Worm (Caenorhabditis elegans): ENCODE results near the gene ZK1307.3.

ce11 chrII:9609296-9609695 is 43.5 kb downstream of the ZK1307.3 start, which contains the start of gene pap-2:
- TF ChIP-seq ama-1 (optimal IDR thresholded peaks at IDR 0.05) (no peak), ztf-11 (tag; optimal IDR thresholded peaks at IDR 0.05) (no peak), aly-2 (tag; optimal IDR thresholded peaks at IDR 0.05) (no peak), nhr-77 (tag; optimal IDR thresholded peaks at IDR 0.05) (no peak), mdl-1 (tag; optimal IDR thresholded peaks at IDR 0.05) (no peak), F44E2.7 (GFP tag; IDR thresholded peaks at IDR 0.05) (no peak), hlh-30 (tag; optimal IDR thresholded peaks at IDR 0.05; ENCODE audit: insufficient read depth) (no peak), dve-1 (tag; optimal IDR thresholded peaks at IDR 0.05; ENCODE audit: insufficient read depth) (no peak), ceh-28 (tag; optimal IDR thresholded peaks at IDR 0.05) (no peak), unc-130 (GFP tag; optimal IDR thresholded peaks at IDR 0.05) (no peak), unc-39 (tag; optimal IDR thresholded peaks at IDR 0.05) (no peak), fkh-10 (GFP tag; optimal IDR thresholded peaks at IDR 0.05) (no peak), egl-27 (tag; optimal IDR thresholded peaks at IDR 0.05) (no peak), ceh-82 (tag; optimal IDR thresholded peaks at IDR 0.05) (no peak)

All from whole organism, L4 larva.